Fruit fly (Drosophila melanogaster): ENCODE results near the gene TTLL1B.

The TTLL1B gene

DNA sequence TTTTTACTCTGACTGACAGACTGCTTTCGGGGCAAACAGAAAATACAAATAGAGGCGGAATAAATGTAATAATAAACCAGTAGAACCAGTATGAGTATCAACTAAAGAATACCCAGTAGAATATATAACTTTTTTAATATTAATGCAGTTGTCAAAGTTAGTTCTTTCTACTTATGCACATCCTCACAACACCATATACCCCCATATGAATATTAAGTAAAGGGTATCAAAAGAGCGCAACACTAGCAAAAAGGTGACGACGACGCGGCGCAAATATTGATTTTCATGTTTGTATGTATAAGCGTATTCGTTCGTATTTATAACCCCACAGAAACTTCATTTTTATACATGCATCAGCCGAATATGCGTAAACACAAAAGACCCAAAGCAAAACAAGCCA, 35.0 kb upstream of the TTLL1B start (continued):
- TF ChIP-seq CG4820 (GFP tag; optimal IDR thresholded peaks at IDR 0.05) (peak; percentile 95), CG3838 (GFP tag; optimal IDR thresholded peaks at IDR 0.05) (peak; percentile 82), Adf1 (GFP tag; IDR thresholded peaks at IDR 0.05) (peak; percentile 51), dpn (GFP tag; optimal IDR thresholded peaks at IDR 0.05) (peak; percentile 90 to 92), gcm2 (GFP tag; optimal IDR thresholded peaks at IDR 0.05) (peak; percentile 80), twi (tag; optimal IDR thresholded peaks at IDR 0.05) (peak; percentile 80), Hr78 (GFP tag; optimal IDR thresholded peaks at IDR 0.05) (peak in 1 of 2 experiments; percentile 91), Taf1 (GFP tag; IDR thresholded peaks at IDR 0.05) (peak; percentile 83), CG10462 (GFP tag; optimal IDR thresholded peaks at IDR 0.05) (peak; percentile 84), CG1024 (GFP tag; IDR thresholded peaks at IDR 0.05) (peak; percentile 90), CG6813 (GFP tag; optimal IDR thresholded peaks at IDR 0.05) (peak; percentile 96), CG10654 (GFP tag; optimal IDR thresholded peaks at IDR 0.05) (peak; percentile 91), rib (GFP tag; IDR thresholded peaks at IDR 0.05) (peak; percentile 83), chif (GFP tag; optimal IDR thresholded peaks at IDR 0.05) (peak; percentile 90 to 91), CG7271 (tag; optimal IDR thresholded peaks at IDR 0.05) (peak; percentile 91), gcm (GFP tag; optimal IDR thresholded peaks at IDR 0.05) (peak; percentile 90), chinmo (GFP tag; IDR thresholded peaks at IDR 0.05; ENCODE audit: partially characterized antibody) (0 out of 4 replicates have a peak, but pooled peaks have one; percentile 13), CG17328 (GFP tag; IDR thresholded peaks at IDR 0.05) (peak; percentile 90), CG7745 (tag; optimal IDR thresholded peaks at IDR 0.05) (no peak), CG7786 (GFP tag; optimal IDR thresholded peaks at IDR 0.05) (peak; percentile 74), Optix (GFP tag; IDR thresholded peaks at IDR 0.05) (peak; percentile 81), D (optimal IDR thresholded peaks at IDR 0.05) (no peak), D (GFP tag; optimal IDR thresholded peaks at IDR 0.05) (peak; percentile 95), ash1 (GFP tag; optimal IDR thresholded peaks at IDR 0.05) (peak; percentile 64), pros (GFP tag; optimal IDR thresholded peaks at IDR 0.05) (no peak), ham (GFP tag; IDR thresholded peaks at IDR 0.05) (no peak), luna (GFP tag; optimal IDR thresholded peaks at IDR 0.05) (peak; percentile 66), CG15601 (tag; optimal IDR thresholded peaks at IDR 0.05) (peak; percentile 92), CG34376 (GFP tag; optimal IDR thresholded peaks at IDR 0.05) (peak; percentile 75), Oli (tag; optimal IDR thresholded peaks at IDR 0.05) (peak; percentile 93), pfk (GFP tag; optimal IDR thresholded peaks at IDR 0.05) (peak; percentile 31), maf-S (GFP tag; optimal IDR thresholded peaks at IDR 0.05) (peak; percentile 67), unc-4 (GFP tag; IDR thresholded peaks at IDR 0.05; ENCODE audit: partially characterized antibody) (no peak), bsh (GFP tag; optimal IDR thresholded peaks at IDR 0.05) (peak; percentile 24 to 93), CG31224 (GFP tag; IDR thresholded peaks at IDR 0.05) (peak; percentile 80), gem (tag; optimal IDR thresholded peaks at IDR 0.05) (peak; percentile 95), Blimp-1 (GFP tag; optimal IDR thresholded peaks at IDR 0.05) (peak; percentile 94), CG12942 (GFP tag; optimal IDR thresholded peaks at IDR 0.05) (peak; percentile 89), CG11695 (GFP tag; IDR thresholded peaks at IDR 0.05) (peak; percentile 95), HLHmδ (GFP tag; optimal IDR thresholded peaks at IDR 0.05) (no peak), fru (optimal IDR thresholded peaks at IDR 0.05) (no peak), stc (GFP tag; IDR thresholded peaks at IDR 0.05) (peak; percentile 95), CG11093 (GFP tag; IDR thresholded peaks at IDR 0.05) (peak; percentile 86), CG17829 (tag; optimal IDR thresholded peaks at IDR 0.05) (peak; percentile 95), CG32772 (GFP tag; IDR thresholded peaks at IDR 0.05) (peak; percentile 92), CG3065 (GFP tag; optimal IDR thresholded peaks at IDR 0.05) (peak; percentile 80), pnt (GFP tag; optimal IDR thresholded peaks at IDR 0.05) (peak; percentile 76), pum (GFP tag; optimal IDR thresholded peaks at IDR 0.05) (peak; percentile 87), CG18764 (GFP tag; optimal IDR thresholded peaks at IDR 0.05) (peak; percentile 94), lab (GFP tag; optimal IDR thresholded peaks at IDR 0.05) (peak; percentile 97), Antp (GFP tag; optimal IDR thresholded peaks at IDR 0.05) (peak; percentile 67)

Data from whole organism, embryonic.